Worm (Caenorhabditis elegans) whole organism, mixed stage, embryonic: ENCODE results near the gene ufm-1.

ENCODE experiments used
- M03D4.4 ChIP-seq: sonication (generic microtip); optimal IDR thresholded peaks from 2 replicates; lab custom pipeline; 2017; ENCODE audit warnings: mild to moderate bottlenecking, missing genetic modification characterization, missing compliant biosample characterization
- bed-3 ChIP-seq: fragments of 200-800 bp; sonication (Bioruptor generic); optimal IDR thresholded peaks from 3 replicates; lab custom pipeline; 2018; ENCODE audit warnings: mild to moderate bottlenecking, missing genetic modification characterization, moderate library complexity, missing compliant biosample characterization
- blmp-1 ChIP-seq: fragments of 150-350 bp; optimal IDR thresholded peaks from 2 replicates; lab custom pipeline; 2014; ENCODE audit warnings: missing biosample characterization, missing genetic modification characterization
- ceh-43 ChIP-seq: fragments of 200-800 bp; sonication (Bioruptor generic); optimal IDR thresholded peaks from 2 replicates; lab custom pipeline; 2018; ENCODE audit warnings: mild to moderate bottlenecking, missing genetic modification characterization, moderate library complexity, missing compliant biosample characterization
- ceh-83 ChIP-seq: fragments of 200-800 bp; sonication (Bioruptor generic); optimal IDR thresholded peaks from 2 replicates; lab custom pipeline; 2018; ENCODE audit warnings: mild to moderate bottlenecking, missing genetic modification characterization, missing compliant biosample characterization
- ces-1 ChIP-seq: fragments of 150-350 bp; optimal IDR thresholded peaks from 2 replicates; lab custom pipeline; 2014; ENCODE audit warnings: missing biosample characterization, missing genetic modification reagents, missing genetic modification characterization
- cnd-1 ChIP-seq: fragments of 200-800 bp; sonication (Bioruptor generic); optimal IDR thresholded peaks from 2 replicates; lab custom pipeline; 2018; ENCODE audit warnings: mild to moderate bottlenecking, missing genetic modification characterization, missing compliant biosample characterization
- drap-1 ChIP-seq: fragments of 200-800 bp; sonication (Bioruptor generic); optimal IDR thresholded peaks from 3 replicates; lab custom pipeline; 2018; ENCODE audit warnings: mild to moderate bottlenecking, missing genetic modification characterization, missing compliant biosample characterization
- elt-1 ChIP-seq: sonication (generic microtip); optimal IDR thresholded peaks from 2 replicates; lab custom pipeline; 2017; ENCODE audit warnings: missing genetic modification characterization, mild to moderate bottlenecking, missing compliant biosample characterization, antibody characterized with exemption, moderate library complexity, borderline replicate concordance; ENCODE audit not compliant: insufficient read depth
- elt-3 ChIP-seq: fragments of 150-350 bp; optimal IDR thresholded peaks from 2 replicates; lab custom pipeline; 2014; ENCODE audit warnings: missing biosample characterization, missing genetic modification characterization
- flh-1 ChIP-seq: fragments of 200-800 bp; sonication (Bioruptor generic); optimal IDR thresholded peaks from 2 replicates; lab custom pipeline; 2018; ENCODE audit warnings: mild to moderate bottlenecking, missing genetic modification characterization, moderate library complexity, missing compliant biosample characterization
- ham-2 ChIP-seq: fragments of 200-800 bp; sonication (Bioruptor generic); optimal IDR thresholded peaks from 2 replicates; lab custom pipeline; 2018; ENCODE audit warnings: mild to moderate bottlenecking, missing genetic modification characterization, missing compliant biosample characterization
- hlh-1 ChIP-seq: fragments of 150-350 bp; optimal IDR thresholded peaks from 2 replicates; lab custom pipeline; 2014; ENCODE audit warnings: missing biosample characterization, missing genetic modification reagents, missing genetic modification characterization
- lin-13 ChIP-seq: fragments of 150-350 bp; optimal IDR thresholded peaks from 2 replicates; lab custom pipeline; 2014; ENCODE audit warnings: missing biosample characterization, missing genetic modification characterization
- lin-32 ChIP-seq: fragments of 200-800 bp; sonication (Bioruptor generic); optimal IDR thresholded peaks from 2 replicates; lab custom pipeline; 2018; ENCODE audit warnings: mild to moderate bottlenecking, missing genetic modification characterization, missing compliant biosample characterization
- lsy-2 ChIP-seq: fragments of 150-350 bp; optimal IDR thresholded peaks from 2 replicates; lab custom pipeline; 2014; ENCODE audit warnings: missing biosample characterization, missing genetic modification characterization
- mab-5 ChIP-seq: fragments of 150-350 bp; optimal IDR thresholded peaks from 2 replicates; lab custom pipeline; 2014; ENCODE audit warnings: missing biosample characterization, missing genetic modification characterization
- mep-1 ChIP-seq: fragments of 150-350 bp; optimal IDR thresholded peaks from 2 replicates; lab custom pipeline; 2017; ENCODE audit warnings: missing biosample characterization, missing genetic modification reagents, missing genetic modification characterization, inconsistent platforms
- mls-2 ChIP-seq: sonication (generic microtip); optimal IDR thresholded peaks from 2 replicates; lab custom pipeline; 2016; ENCODE audit warnings: mild to moderate bottlenecking, missing genetic modification characterization, moderate library complexity, missing compliant biosample characterization
- nhr-2 ChIP-seq: fragments of 150-350 bp; optimal IDR thresholded peaks from 2 replicates; lab custom pipeline; 2014; ENCODE audit warnings: missing biosample characterization, missing genetic modification characterization
- nhr-237 ChIP-seq: fragments of 150-350 bp; optimal IDR thresholded peaks from 2 replicates; lab custom pipeline; 2014; ENCODE audit warnings: missing biosample characterization, missing genetic modification characterization
- nhr-28 ChIP-seq: fragments of 150-350 bp; optimal IDR thresholded peaks from 2 replicates; lab custom pipeline; 2014; ENCODE audit warnings: missing biosample characterization, missing genetic modification characterization
- sem-2 ChIP-seq: fragments of 200-800 bp; sonication (Bioruptor generic); optimal IDR thresholded peaks from 2 replicates; lab custom pipeline; 2018; ENCODE audit warnings: mild to moderate bottlenecking, missing genetic modification characterization, missing compliant biosample characterization
- sptf-1 ChIP-seq: sonication (generic microtip); optimal IDR thresholded peaks from 2 replicates; lab custom pipeline; 2017; ENCODE audit warnings: mild to moderate bottlenecking, missing genetic modification characterization, moderate library complexity, missing compliant biosample characterization
- tbx-8 ChIP-seq: fragments of 200-800 bp; sonication (Bioruptor generic); optimal IDR thresholded peaks from 2 replicates; lab custom pipeline; 2018; ENCODE audit warnings: mild to moderate bottlenecking, missing genetic modification characterization, moderate library complexity, missing compliant biosample characterization
- unc-120 ChIP-seq: sonication (generic microtip); optimal IDR thresholded peaks from 2 replicates; lab custom pipeline; 2017; ENCODE audit warnings: missing genetic modification characterization, missing compliant biosample characterization; ENCODE audit not compliant: poor library complexity, severe bottlenecking
- unc-39 ChIP-seq: fragments of 150-350 bp; optimal IDR thresholded peaks from 2 replicates; lab custom pipeline; 2014; ENCODE audit warnings: missing biosample characterization, missing genetic modification characterization
- unc-62 ChIP-seq: fragments of 150-350 bp; optimal IDR thresholded peaks from 2 replicates; lab custom pipeline; 2014; ENCODE audit warnings: missing biosample characterization, missing genetic modification reagents, missing genetic modification characterization
- ztf-11 ChIP-seq: fragments of 150-350 bp; optimal IDR thresholded peaks from 2 replicates; lab custom pipeline; 2014; ENCODE audit warnings: missing biosample characterization, missing genetic modification characterization

The ufm-1 gene

DNA sequence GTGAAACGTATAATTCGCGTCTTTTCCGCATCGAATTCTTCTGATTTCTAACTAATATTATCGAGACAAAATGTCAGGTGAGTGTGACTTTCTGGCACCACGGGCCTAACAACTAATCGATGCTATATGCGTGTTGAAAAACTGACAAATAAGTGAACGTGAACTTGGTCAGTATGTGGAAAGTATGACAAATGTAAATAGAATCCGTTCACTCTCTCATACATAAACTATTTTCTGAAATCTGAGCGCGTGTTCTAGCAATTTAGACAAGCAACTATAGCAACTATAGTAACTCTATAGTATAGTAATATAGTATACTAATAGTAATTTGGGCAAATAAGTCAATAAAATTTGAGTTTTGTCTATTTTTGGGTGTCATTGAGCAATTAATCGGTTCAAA lies 33.6 kb downstream of the ufm-1 start:
- TF ChIP-seq elt-1 (tag; lab: Kevin White, UChicago) (no peak), mep-1 (tag; lab: Kevin White, UChicago) (no peak), sptf-1 (tag; lab: Kevin White, UChicago) (no peak), flh-1 (GFP tag; lab: Kevin White, UChicago) (no peak), elt-3 (tag; lab: Kevin White, UChicago) (no peak), ztf-11 (tag; lab: Kevin White, UChicago) (no peak), nhr-28 (tag; lab: Kevin White, UChicago) (no peak), nhr-237 (tag; lab: Kevin White, UChicago) (no peak), hlh-1 (no peak), mls-2 (tag; lab: Kevin White, UChicago) (no peak), ham-2 (no peak), unc-39 (no peak), mab-5 (tag; lab: Kevin White, UChicago) (no peak), blmp-1 (no peak), nhr-2 (tag; lab: Kevin White, UChicago) (no peak)

DNA sequence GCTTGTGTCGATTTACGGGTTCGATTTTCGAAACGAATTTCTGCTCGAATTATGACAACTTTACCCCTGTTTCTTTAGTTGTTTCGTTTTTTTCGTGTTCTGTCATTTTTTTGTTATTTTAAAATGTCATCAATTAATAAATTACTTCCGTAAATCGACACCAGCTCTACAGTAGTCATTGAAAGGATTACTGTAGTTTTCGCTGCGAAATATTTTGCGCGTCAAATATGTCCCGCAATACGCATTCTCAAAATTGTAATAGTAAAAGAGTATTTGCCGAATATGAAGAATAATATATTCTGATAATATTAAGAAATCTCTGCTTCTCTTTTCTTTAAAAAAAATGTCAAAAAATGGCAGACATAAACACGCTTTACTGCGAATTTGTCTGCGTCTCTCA lies 34.4 kb downstream of the ufm-1 start:
- TF ChIP-seq sem-2 (GFP tag; lab: Kevin White, UChicago): no peak
- TF ChIP-seq lin-13 (tag; lab: Kevin White, UChicago): no peak
- TF ChIP-seq flh-1 (GFP tag; lab: Kevin White, UChicago): no peak
- no peak for TF ChIP-seq M03D4.4 (tag; lab: Kevin White, UChicago)
- no peak for TF ChIP-seq nhr-237 (tag; lab: Kevin White, UChicago)
- TF ChIP-seq unc-120 (tag; lab: Kevin White, UChicago): no peak
- TF ChIP-seq mls-2 (tag; lab: Kevin White, UChicago): no peak
- TF ChIP-seq nhr-28 (tag; lab: Kevin White, UChicago): no peak
- no peak for TF ChIP-seq blmp-1

DNA sequence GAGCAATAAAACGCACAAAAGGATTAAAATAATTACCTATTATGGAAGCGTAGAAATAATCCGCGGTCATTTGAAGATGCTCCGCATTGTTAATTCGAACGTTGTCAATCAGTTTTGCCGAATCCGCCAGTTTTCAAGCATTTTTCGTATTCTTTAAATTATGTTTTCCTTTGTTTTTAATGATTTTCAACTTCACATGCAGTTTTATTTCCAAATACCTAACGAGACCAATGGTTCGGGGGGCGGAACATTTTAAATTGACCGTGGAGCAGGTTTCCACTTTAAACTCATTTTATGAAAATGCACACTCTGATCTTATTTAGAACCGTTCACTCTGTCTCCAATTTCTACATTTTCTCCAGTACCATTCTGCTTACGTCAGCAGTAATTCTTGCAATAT lies 35.9 kb downstream of the ufm-1 start, which contains the start of gene ZK688.4:
ZK688.4 (plus strand) TSS at position 301 of the 400 bp plus-strand sequence.
- no peak for TF ChIP-seq sem-2 (GFP tag; lab: Kevin White, UChicago)
- TF ChIP-seq nhr-2 (tag; lab: Kevin White, UChicago): no peak

DNA sequence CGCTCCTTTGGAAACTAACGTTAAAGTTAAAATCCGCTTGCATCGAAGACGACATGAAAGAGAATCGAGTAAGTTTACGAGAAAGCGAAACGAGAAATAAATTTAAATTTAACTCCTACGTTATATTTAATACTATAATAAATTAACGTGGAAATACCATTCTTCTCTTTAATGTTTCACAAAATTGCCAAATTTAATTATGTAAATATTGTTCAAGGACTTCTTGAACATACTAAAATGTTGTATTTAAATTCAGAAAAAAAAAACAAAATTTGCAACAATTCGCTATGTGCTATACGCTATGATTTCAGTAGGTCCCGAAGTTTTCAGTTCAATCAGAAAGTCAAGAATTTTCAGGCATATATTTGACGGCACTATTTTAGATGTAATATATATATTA lies 38.1 kb downstream of the ufm-1 start, which contains the start of gene ZK688.10:
ZK688.10 (minus strand) TSS at position 101 of the 400 bp plus-strand sequence.
- TF ChIP-seq ceh-43 (GFP tag; lab: Kevin White, UChicago) (no peak), lsy-2 (tag; lab: Kevin White, UChicago) (no peak)

DNA sequence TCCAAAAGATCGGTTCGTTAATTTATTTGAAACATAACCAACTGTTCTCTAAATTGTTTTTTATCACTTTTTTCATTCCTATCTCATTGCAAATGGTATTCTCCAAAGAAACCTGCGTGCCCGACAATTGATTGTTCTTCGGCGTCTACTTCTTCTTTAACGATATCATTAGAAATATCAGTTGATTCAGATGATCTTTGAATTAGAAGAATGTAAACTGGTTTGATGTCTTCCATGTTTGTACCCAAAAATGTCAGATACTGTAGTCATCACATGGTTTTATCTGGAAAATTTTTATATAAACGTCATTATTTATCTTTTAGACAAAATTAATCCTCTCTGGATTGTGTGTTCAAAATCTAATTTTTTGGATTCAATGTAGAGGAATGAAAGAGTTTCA lies 39.0 kb downstream of the ufm-1 start:
- TF ChIP-seq sem-2 (GFP tag; lab: Kevin White, UChicago) (no peak), blmp-1 (no peak)

DNA sequence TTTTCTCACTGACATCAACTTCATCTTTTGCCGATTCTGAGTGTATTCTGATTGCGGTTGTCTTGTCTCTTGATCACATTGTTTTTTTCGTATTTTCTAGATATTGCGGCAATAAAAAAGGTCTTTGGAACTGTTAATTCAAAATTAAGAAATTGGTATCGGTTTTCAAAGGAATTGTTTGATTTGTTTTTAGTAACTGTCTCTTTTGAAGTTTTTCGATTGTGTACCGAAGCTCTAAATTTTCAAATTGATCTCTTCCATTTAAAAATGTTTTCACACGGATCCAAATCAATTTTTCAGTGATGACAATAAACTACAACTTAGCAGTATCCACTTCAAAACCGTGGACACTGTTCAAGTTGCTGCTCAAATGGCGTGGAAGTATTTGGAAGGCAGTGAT lies 42.0 kb downstream of the ufm-1 start, which contains the start of gene best-24:
best-24 (plus strand) TSS at position 301 of the 400 bp plus-strand sequence.
- no peak for TF ChIP-seq bed-3
- TF ChIP-seq ces-1: no peak
- no peak for TF ChIP-seq nhr-2 (tag; lab: Kevin White, UChicago)
- TF ChIP-seq drap-1 (GFP tag; lab: Kevin White, UChicago): no peak
- TF ChIP-seq sem-2 (GFP tag; lab: Kevin White, UChicago): no peak
- no peak for TF ChIP-seq mls-2 (tag; lab: Kevin White, UChicago)
- TF ChIP-seq unc-39: no peak
- TF ChIP-seq cnd-1 (tag; lab: Kevin White, UChicago): no peak
- no peak for TF ChIP-seq ceh-43 (GFP tag; lab: Kevin White, UChicago)
- TF ChIP-seq lsy-2 (tag; lab: Kevin White, UChicago): no peak
- no peak for TF ChIP-seq ztf-11 (tag; lab: Kevin White, UChicago)

DNA sequence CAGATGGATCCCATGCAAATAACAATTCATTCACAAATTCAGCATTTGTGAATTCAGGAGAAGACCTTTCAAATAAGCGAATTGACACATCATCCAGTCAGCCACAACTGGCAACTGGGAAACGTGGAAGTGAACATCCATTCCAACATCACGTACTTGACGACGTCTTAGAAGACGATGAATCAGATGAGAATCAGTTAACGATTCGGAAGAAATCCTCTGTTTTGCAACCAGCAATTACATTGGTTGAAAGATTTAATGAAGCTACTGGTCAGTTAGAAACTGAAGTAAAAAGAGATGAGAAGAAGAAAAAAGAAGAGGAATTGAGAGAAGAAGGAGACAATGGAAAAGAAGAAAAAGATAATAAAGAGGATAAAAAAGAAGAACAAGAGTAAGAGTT lies 44.6 kb downstream of the ufm-1 start:
- TF ChIP-seq ceh-83 (GFP tag; lab: Kevin White, UChicago) (no peak), drap-1 (GFP tag; lab: Kevin White, UChicago) (no peak), nhr-237 (tag; lab: Kevin White, UChicago) (no peak), unc-62 (GFP tag; lab: Kevin White, UChicago) (no peak), tbx-8 (GFP tag; lab: Kevin White, UChicago) (no peak), nhr-2 (tag; lab: Kevin White, UChicago) (no peak), lin-32 (GFP tag; lab: Kevin White, UChicago) (no peak), ces-1 (no peak)
